Fruit fly (Drosophila melanogaster) whole organism, embryonic: ENCODE results near the gene CG6675.

ENCODE experiments used
- Asciz ChIP-seq: fragments of 200-800 bp; sonication (Bioruptor generic); optimal IDR thresholded peaks from 2 replicates; lab custom pipeline; 2017; ENCODE audit warnings: missing biosample characterization, mild to moderate bottlenecking, missing genetic modification characterization, missing genetic modification reagents
- Bgb ChIP-seq: fragments of 200-800 bp; sonication (Bioruptor generic); IDR thresholded peaks from 2 replicates; pipeline ENCODE4 v1.3.6; 2022; ENCODE audit warnings: missing biosample characterization, missing genetic modification characterization; ENCODE audit not compliant: partially characterized antibody
- CG10462 ChIP-seq: fragments of 200-800 bp; sonication (Bioruptor generic); optimal IDR thresholded peaks from 2 replicates; lab custom pipeline; 2016; ENCODE audit warnings: missing biosample characterization, missing genetic modification characterization
- CG10565 ChIP-seq: fragments of 200-800 bp; sonication (Bioruptor generic); optimal IDR thresholded peaks from 3 replicates; lab custom pipeline; 2016; ENCODE audit warnings: missing biosample characterization, mild to moderate bottlenecking, missing genetic modification characterization
- CG10979 ChIP-seq: fragments of 200-800 bp; sonication (Bioruptor generic); optimal IDR thresholded peaks from 2 replicates; lab custom pipeline; 2018; ENCODE audit warnings: missing biosample characterization, mild to moderate bottlenecking, missing genetic modification characterization, moderate library complexity
- CG13287 ChIP-seq: fragments of 200-800 bp; sonication (Bioruptor generic); IDR thresholded peaks from 2 replicates; pipeline ENCODE4 v1.3.6; 2022; ENCODE audit warnings: missing biosample characterization, missing genetic modification characterization; ENCODE audit not compliant: partially characterized antibody
- CG13775 ChIP-seq: fragments of 200-800 bp; sonication (Bioruptor generic); optimal IDR thresholded peaks from 3 replicates; lab custom pipeline; 2017; ENCODE audit warnings: missing biosample characterization, mild to moderate bottlenecking, missing genetic modification characterization
- CG14710 ChIP-seq: fragments of 200-800 bp; sonication (Bioruptor generic); optimal IDR thresholded peaks from 3 replicates; lab custom pipeline; 2019; ENCODE audit warnings: missing biosample characterization, mild to moderate bottlenecking, missing genetic modification characterization, moderate library complexity
- CG1603 ChIP-seq: fragments of 200-800 bp; sonication (Bioruptor generic); optimal IDR thresholded peaks from 2 replicates; lab custom pipeline; 2019; ENCODE audit warnings: missing biosample characterization, mild to moderate bottlenecking, missing genetic modification characterization, moderate library complexity
- CG18476 ChIP-seq: fragments of 200-800 bp; sonication (Bioruptor generic); optimal IDR thresholded peaks from 2 replicates; lab custom pipeline; 2016; ENCODE audit warnings: missing biosample characterization, mild to moderate bottlenecking, missing genetic modification characterization
- CG2199 ChIP-seq: fragments of 200-800 bp; sonication (Bioruptor generic); IDR thresholded peaks from 3 replicates; pipeline ENCODE4 v1.3.6; 2022; ENCODE audit warnings: missing biosample characterization, missing genetic modification characterization
- CG30020 ChIP-seq: fragments of 200-800 bp; optimal IDR thresholded peaks from 2 replicates; lab custom pipeline; 2019; ENCODE audit warnings: missing biosample characterization, mild to moderate bottlenecking, missing genetic modification characterization, moderate library complexity
- CG3163 ChIP-seq: fragments of 200-800 bp; sonication (Bioruptor generic); optimal IDR thresholded peaks from 3 replicates; lab custom pipeline; 2016; ENCODE audit warnings: missing biosample characterization, missing genetic modification characterization
- CG3281 ChIP-seq: fragments of 200-800 bp; sonication (Bioruptor generic); optimal IDR thresholded peaks from 3 replicates; lab custom pipeline; 2017; ENCODE audit warnings: missing biosample characterization, mild to moderate bottlenecking, missing genetic modification characterization
- CG4730 ChIP-seq: fragments of 200-800 bp; sonication (Bioruptor generic); IDR thresholded peaks from 2 replicates; pipeline ENCODE4 v1.3.6; 2022; ENCODE audit warnings: missing biosample characterization, missing genetic modification characterization
- CG5953 ChIP-seq: fragments of 200-800 bp; sonication (Bioruptor generic); IDR thresholded peaks from 2 replicates; pipeline ENCODE4 v1.3.6; 2022; ENCODE audit warnings: missing biosample characterization, missing genetic modification characterization
- CG6272 ChIP-seq: fragments of 200-800 bp; sonication (Bioruptor generic); IDR thresholded peaks from 2 replicates; pipeline ENCODE4 v1.3.6; 2022; ENCODE audit warnings: missing biosample characterization, missing genetic modification characterization
- CG7786 ChIP-seq: fragments of 200-800 bp; sonication (Bioruptor generic); optimal IDR thresholded peaks from 2 replicates; lab custom pipeline; 2016; ENCODE audit warnings: missing biosample characterization, missing genetic modification characterization
- CG7987 ChIP-seq: fragments of 200-800 bp; sonication (Bioruptor generic); optimal IDR thresholded peaks from 2 replicates; lab custom pipeline; 2018; ENCODE audit warnings: missing biosample characterization, mild to moderate bottlenecking, missing genetic modification characterization, moderate library complexity
- CG8089 ChIP-seq: fragments of 200-800 bp; sonication (Bioruptor generic); optimal IDR thresholded peaks from 3 replicates; lab custom pipeline; 2016; ENCODE audit warnings: missing biosample characterization, missing genetic modification characterization
- CG8290 ChIP-seq, 3 experiments: fragments of 200-800 bp; sonication (Bioruptor generic); optimal IDR thresholded peaks; 2 replicates each; lab custom pipeline; 2016 to 2019; ENCODE audit warnings: missing biosample characterization in 3 of 3, missing genetic modification characterization in 3 of 3, mild to moderate bottlenecking in 2 of 3, moderate library complexity in 1 of 3
- D19A ChIP-seq: fragments of 200-800 bp; optimal IDR thresholded peaks from 3 replicates; lab custom pipeline; 2019; ENCODE audit warnings: missing biosample characterization, mild to moderate bottlenecking, missing genetic modification characterization, moderate library complexity
- Fer2 ChIP-seq: fragments of 200-800 bp; sonication (Bioruptor generic); optimal IDR thresholded peaks from 2 replicates; lab custom pipeline; 2018; ENCODE audit warnings: missing biosample characterization, mild to moderate bottlenecking, missing genetic modification characterization, moderate library complexity
- HLH54F ChIP-seq: fragments of 200-800 bp; sonication (Bioruptor generic); optimal IDR thresholded peaks from 3 replicates; lab custom pipeline; 2016; ENCODE audit warnings: missing biosample characterization, missing genetic modification characterization
- Kr ChIP-seq: fragments of 200-800 bp; sonication (Bioruptor generic); optimal IDR thresholded peaks from 2 replicates; lab custom pipeline; 2017; ENCODE audit warnings: missing biosample characterization, mild to moderate bottlenecking, missing genetic modification characterization
- Lpt ChIP-seq: fragments of >200 bp; optimal IDR thresholded peaks from 2 replicates; lab custom pipeline; 2018; ENCODE audit warnings: missing biosample characterization, missing genetic modification characterization
- MBD-R2 ChIP-seq: fragments of 200-800 bp; sonication (Bioruptor generic); IDR thresholded peaks from 2 replicates; pipeline ENCODE4 v1.3.6; 2022; ENCODE audit warnings: missing biosample characterization, missing genetic modification characterization
- Meics ChIP-seq: fragments of 200-800 bp; sonication (Bioruptor generic); optimal IDR thresholded peaks from 2 replicates; lab custom pipeline; 2017; ENCODE audit warnings: missing biosample characterization, mild to moderate bottlenecking, missing genetic modification characterization
- Optix ChIP-seq: fragments of 200-800 bp; sonication (Bioruptor generic); IDR thresholded peaks from 3 replicates; pipeline ENCODE4 v1.3.6; 2022; ENCODE audit warnings: missing biosample characterization, missing genetic modification characterization
- PHDP ChIP-seq: fragments of 200-800 bp; sonication (Bioruptor generic); optimal IDR thresholded peaks from 3 replicates; lab custom pipeline; 2018; ENCODE audit warnings: missing biosample characterization, mild to moderate bottlenecking, missing genetic modification characterization, moderate library complexity
- Side ChIP-seq: fragments of 200-800 bp; sonication (Bioruptor generic); optimal IDR thresholded peaks from 2 replicates; lab custom pipeline; 2016; ENCODE audit warnings: missing biosample characterization, missing genetic modification characterization
- Sin3A ChIP-seq: fragments of >200 bp; optimal IDR thresholded peaks from 2 replicates; lab custom pipeline; 2018
- YL-1 ChIP-seq: fragments of 200-800 bp; sonication (Bioruptor generic); optimal IDR thresholded peaks from 3 replicates; lab custom pipeline; 2017; ENCODE audit warnings: missing biosample characterization, mild to moderate bottlenecking, missing genetic modification characterization
- ash1 ChIP-seq: fragments of 200-800 bp; sonication (Bioruptor generic); optimal IDR thresholded peaks from 2 replicates; lab custom pipeline; 2018; ENCODE audit warnings: missing biosample characterization, mild to moderate bottlenecking, missing genetic modification characterization
- bab2 ChIP-seq: fragments of 200-800 bp; sonication (Bioruptor generic); optimal IDR thresholded peaks from 2 replicates; lab custom pipeline; 2016; ENCODE audit warnings: missing biosample characterization, missing genetic modification characterization
- dmrt99B ChIP-seq: fragments of 200-800 bp; sonication (Bioruptor generic); optimal IDR thresholded peaks from 2 replicates; lab custom pipeline; 2018; ENCODE audit warnings: missing biosample characterization, mild to moderate bottlenecking, missing genetic modification characterization, moderate library complexity
- gce ChIP-seq: fragments of 200-800 bp; sonication (Bioruptor generic); IDR thresholded peaks from 3 replicates; pipeline ENCODE4 v1.3.6; 2022; ENCODE audit warnings: missing biosample characterization, missing genetic modification characterization
- gcm ChIP-seq: fragments of 200-800 bp; sonication (Bioruptor generic); optimal IDR thresholded peaks from 2 replicates; lab custom pipeline; 2019; ENCODE audit warnings: missing biosample characterization, mild to moderate bottlenecking, missing genetic modification characterization, moderate library complexity
- gro ChIP-seq: fragments of 200-800 bp; sonication (Bioruptor generic); optimal IDR thresholded peaks from 2 replicates; lab custom pipeline; 2016; ENCODE audit warnings: missing biosample characterization, missing genetic modification characterization
- klu ChIP-seq: fragments of 200-800 bp; sonication (Bioruptor generic); IDR thresholded peaks from 2 replicates; pipeline ENCODE4 v1.3.6; 2022; ENCODE audit warnings: missing biosample characterization, missing genetic modification characterization
- lbe ChIP-seq: fragments of 200-800 bp; sonication (Bioruptor generic); optimal IDR thresholded peaks from 2 replicates; lab custom pipeline; 2016; ENCODE audit warnings: missing biosample characterization, mild to moderate bottlenecking, missing genetic modification characterization
- luna ChIP-seq: fragments of 200-800 bp; sonication (Bioruptor generic); optimal IDR thresholded peaks from 2 replicates; lab custom pipeline; 2016; ENCODE audit warnings: missing biosample characterization, missing genetic modification characterization
- otp ChIP-seq: fragments of 200-800 bp; sonication (Bioruptor generic); IDR thresholded peaks from 3 replicates; pipeline ENCODE4, ENCODE4 v1.3.6; 2022; ENCODE audit warnings: missing biosample characterization, missing genetic modification characterization
- pan ChIP-seq, 4 experiments: fragments of >200 bp in 3 of 4; fragments of 200-800 bp in 1 of 4; sonication (Bioruptor generic) in 1 of 4; optimal IDR thresholded peaks in 3 of 4; IDR thresholded peaks in 1 of 4; 2 replicates each; pipeline versions ENCODE4 v1.3.6 to Lab custom; 2017 to 2022; ENCODE audit warnings: missing biosample characterization in 2 of 4, missing genetic modification characterization in 2 of 4, mixed read lengths in 1 of 4
- pros ChIP-seq: fragments of 200-800 bp; sonication (Bioruptor generic); optimal IDR thresholded peaks from 3 replicates; lab custom pipeline; 2019; ENCODE audit warnings: missing biosample characterization, mild to moderate bottlenecking, missing genetic modification characterization, moderate library complexity
- sens ChIP-seq: fragments of 200-800 bp; sonication (Bioruptor generic); peaks from one replicate; lab custom pipeline; 2016; ENCODE audit warnings: missing biosample characterization, missing genetic modification characterization
- sna ChIP-seq: fragments of 200-800 bp; sonication (Bioruptor generic); IDR thresholded peaks from 2 replicates; pipeline ENCODE4 v1.3.6; 2022; ENCODE audit warnings: missing biosample characterization, missing genetic modification characterization; ENCODE audit not compliant: partially characterized antibody
- ssp ChIP-seq: fragments of 200-800 bp; sonication (Bioruptor generic); IDR thresholded peaks from 2 replicates; pipeline ENCODE4 v1.3.6; 2022; ENCODE audit warnings: missing biosample characterization, missing genetic modification characterization
- vfl ChIP-seq: fragments of 200-800 bp; sonication (Bioruptor generic); optimal IDR thresholded peaks from 2 replicates; lab custom pipeline; 2016; ENCODE audit warnings: missing biosample characterization, missing genetic modification characterization
- zfh1 ChIP-seq: fragments of 200-800 bp; sonication (Bioruptor generic); IDR thresholded peaks from 3 replicates; pipeline ENCODE4 v1.3.6; 2022; ENCODE audit warnings: missing biosample characterization, missing genetic modification characterization

CG6675 gene

dm6 chr2L:22134091-22134730 is 25.4 kb downstream of the CG6675 start (continued):
- TF ChIP-seq Kr (GFP tag; lab: Kevin White, UChicago) (no peak), Meics (no peak), lbe (GFP tag; lab: Kevin White, UChicago) (peak; percentile 62), CG8290 (GFP tag; optimal IDR thresholded peaks at IDR 0.05; lab: Kevin White, UChicago) (no peak), CG8290 (tag; optimal IDR thresholded peaks at IDR 0.05; lab: Kevin White, UChicago) (no peak), sens (peak; percentile 64), zfh1 (no peak), dmrt99B (tag; lab: Kevin White, UChicago) (no peak), gro (GFP tag; lab: Kevin White, UChicago) (peak; percentile 25), HLH54F (no peak), D19A (peak; percentile 85), gce (GFP tag; lab: Robert Waterston, UW) (no peak), MBD-R2 (GFP tag; lab: Robert Waterston, UW) (peak; percentile 22; the same call in 1 of the 2 replicates), klu (no peak), CG8089 (GFP tag; lab: Kevin White, UChicago) (no peak), Lpt (GFP tag; lab: Kevin White, UChicago) (no peak), CG7987 (no peak), CG4730 (GFP tag; lab: Robert Waterston, UW) (no peak), CG2199 (GFP tag; lab: Robert Waterston, UW) (0 out of 3 replicates have a peak, but pooled peaks have one; percentile 10), CG13775 (GFP tag; lab: Kevin White, UChicago) (no peak), otp (GFP tag; lab: Robert Waterston, UW) (no peak), CG10462 (no peak), CG1603 (no peak), CG30020 (tag; lab: Kevin White, UChicago) (peak; percentile 75), CG10979 (tag; lab: Kevin White, UChicago) (no peak), sna (GFP tag; lab: Robert Waterston, UW) (0 out of 2 replicates have a peak, but pooled peaks have one; percentile 25), gcm (GFP tag; lab: Kevin White, UChicago) (no peak), CG7786 (GFP tag; lab: Kevin White, UChicago) (no peak), vfl (GFP tag; lab: Kevin White, UChicago) (no peak), Sin3A (lab: Kevin White, UChicago) (no peak), CG10565 (GFP tag; lab: Kevin White, UChicago) (no peak), pan (optimal IDR thresholded peaks at IDR 0.05; lab: Kevin White, UChicago) (no peak), pan (GFP tag; optimal IDR thresholded peaks at IDR 0.05 in 1 of 2, IDR thresholded peaks at IDR 0.05 in 1 of 2) (no peak), CG3163 (GFP tag; lab: Kevin White, UChicago) (peak; percentile 9), CG3281 (GFP tag; lab: Kevin White, UChicago) (no peak), Optix (no peak), pros (GFP tag; lab: Kevin White, UChicago) (peak; percentile 25), CG14710 (tag; lab: Kevin White, UChicago) (no peak), CG13287 (GFP tag; lab: Robert Waterston, UW) (peak; percentile 11; the same call in 1 of the 2 replicates), PHDP (tag; lab: Kevin White, UChicago) (no peak), CG6272 (GFP tag; lab: Robert Waterston, UW) (no peak), Bgb (GFP tag; lab: Robert Waterston, UW) (no peak), CG18476 (no peak), Asciz (GFP tag; lab: Kevin White, UChicago) (no peak), luna (GFP tag; lab: Kevin White, UChicago) (no peak), ssp (GFP tag; lab: Robert Waterston, UW) (no peak), CG5953 (GFP tag; lab: Robert Waterston, UW) (no peak), ash1 (no peak), Side (GFP tag; lab: Kevin White, UChicago) (no peak), Fer2 (tag; lab: Kevin White, UChicago) (no peak), YL-1 (GFP tag; lab: Kevin White, UChicago) (peak; percentile 2), bab2 (GFP tag; lab: Kevin White, UChicago) (no peak)
